Worm (Caenorhabditis elegans): Measurements from ENCODE around the gene fbxa-54.

Gene fbxa-54

ce11 chrIII:910540-911311, 45.4 kb upstream of the fbxa-54 start, which contains the start of the genes F23H11.5 and bra-2 (continued):
- TF ChIP-seq nhr-20 (tag; optimal IDR thresholded peaks at IDR 0.05) (peak; percentile 1), mab-9 (GFP tag; IDR thresholded peaks at IDR 0.05) (no peak), mep-1 (tag; optimal IDR thresholded peaks at IDR 0.05) (no peak), fkh-8 (tag; optimal IDR thresholded peaks at IDR 0.05) (no peak), nhr-76 (tag; optimal IDR thresholded peaks at IDR 0.05) (no peak), blmp-1 (tag; optimal IDR thresholded peaks at IDR 0.05) (peak; percentile 57), nhr-19 (GFP tag; conservative IDR thresholded peaks at IDR 0.05) (no peak), lin-13 (GFP tag; optimal IDR thresholded peaks at IDR 0.05) (no peak), dpl-1 (GFP tag; optimal IDR thresholded peaks at IDR 0.05) (peak in 2 of 3 experiments; percentile 27 to 43), Y116A8C.19 (tag; optimal IDR thresholded peaks at IDR 0.05; ENCODE audit: borderline replicate concordance) (no peak), unc-86 (tag; optimal IDR thresholded peaks at IDR 0.05) (no peak), nhr-47 (tag; optimal IDR thresholded peaks at IDR 0.05) (peak; percentile 31), C34B4.2 (tag; optimal IDR thresholded peaks at IDR 0.05) (no peak), jun-1 (tag; optimal IDR thresholded peaks at IDR 0.05) (no peak), hpl-2 (GFP tag; optimal IDR thresholded peaks at IDR 0.05) (no peak), F16B12.6 (tag; optimal IDR thresholded peaks at IDR 0.05) (peak; percentile 27), unc-30 (tag; optimal IDR thresholded peaks at IDR 0.05) (no peak), grh-1 (GFP tag; IDR thresholded peaks at IDR 0.05) (no peak), nhr-71 (tag; optimal IDR thresholded peaks at IDR 0.05) (peak; percentile 34), skn-1 (tag; optimal IDR thresholded peaks at IDR 0.05) (peak; percentile 14), aha-1 (tag; optimal IDR thresholded peaks at IDR 0.05) (no peak), sptf-1 (tag; optimal IDR thresholded peaks at IDR 0.05) (no peak), elt-3 (tag; optimal IDR thresholded peaks at IDR 0.05) (peak in 1 of 6 experiments; percentile 5), ces-1 (GFP tag; optimal IDR thresholded peaks at IDR 0.05) (no peak), zag-1 (tag; optimal IDR thresholded peaks at IDR 0.05) (no peak), unc-130 (tag; optimal IDR thresholded peaks at IDR 0.05) (peak; percentile 36), pqm-1 (tag; optimal IDR thresholded peaks at IDR 0.05) (no peak), snu-23 (GFP tag; optimal IDR thresholded peaks at IDR 0.05) (peak; percentile 44), ceh-88 (GFP tag; IDR thresholded peaks at IDR 0.05) (no peak), lin-39 (tag; optimal IDR thresholded peaks at IDR 0.05) (no peak), nhr-11 (tag; optimal IDR thresholded peaks at IDR 0.05) (no peak)

- TF ChIP-seq sup-37 (GFP tag; optimal IDR thresholded peaks at IDR 0.05) (no peak), efl-1 (optimal IDR thresholded peaks at IDR 0.05) (no peak), efl-1 (GFP tag; optimal IDR thresholded peaks at IDR 0.05 in 1 of 2) (peak in 1 of 2 experiments; percentile 72)
These were observed 39.2 kb upstream of the fbxa-54 start, which contains the start of gene idpp-13 for ce11 chrIII:916897-917296. idpp-13 (minus strand) TSS chrIII:916997.

- TF ChIP-seq isw-1 (GFP tag; IDR thresholded peaks at IDR 0.05) (no peak), nhr-77 (tag; optimal IDR thresholded peaks at IDR 0.05) (no peak), ceh-88 (GFP tag; IDR thresholded peaks at IDR 0.05) (no peak), egl-27 (tag; optimal IDR thresholded peaks at IDR 0.05) (no peak), grh-1 (GFP tag; IDR thresholded peaks at IDR 0.05) (no peak), ceh-82 (tag; optimal IDR thresholded peaks at IDR 0.05) (no peak), unc-130 (tag; optimal IDR thresholded peaks at IDR 0.05) (no peak), ets-5 (GFP tag; IDR thresholded peaks at IDR 0.05) (no peak), skn-1 (tag; optimal IDR thresholded peaks at IDR 0.05) (no peak), mab-9 (GFP tag; IDR thresholded peaks at IDR 0.05) (no peak), fkh-8 (tag; optimal IDR thresholded peaks at IDR 0.05) (no peak), efl-1 (optimal IDR thresholded peaks at IDR 0.05) (no peak), efl-1 (GFP tag; optimal IDR thresholded peaks at IDR 0.05 in 1 of 2) (no peak), vab-15 (tag; optimal IDR thresholded peaks at IDR 0.05) (no peak), egl-13 (tag; optimal IDR thresholded peaks at IDR 0.05) (no peak), jun-1 (tag; optimal IDR thresholded peaks at IDR 0.05) (no peak), lin-14 (GFP tag; optimal IDR thresholded peaks at IDR 0.05) (no peak), aly-2 (tag; optimal IDR thresholded peaks at IDR 0.05) (no peak), elt-3 (tag; optimal IDR thresholded peaks at IDR 0.05) (no peak), tbx-2 (tag; optimal IDR thresholded peaks at IDR 0.05) (no peak)
These were observed 36.8 kb upstream of the fbxa-54 start, which contains the start of gene F23H11.7 for ce11 chrIII:919322-919721. F23H11.7 (minus strand) TSS chrIII:919422.

All from whole organism, L1 larva.